Fruit fly (Drosophila melanogaster) whole organism, embryonic: ENCODE measurements around the gene CG31207.

Experiments used
- B-H2 ChIP-seq: fragments of 200-800 bp; sonication (Bioruptor generic); optimal IDR thresholded peaks from 2 replicates; lab custom pipeline; 2018; ENCODE audit warnings: missing biosample characterization, mild to moderate bottlenecking, missing genetic modification characterization
- Blimp-1 ChIP-seq: fragments of 200-800 bp; sonication (Bioruptor generic); optimal IDR thresholded peaks from 3 replicates; lab custom pipeline; 2018; ENCODE audit warnings: missing biosample characterization, missing genetic modification characterization, mild to moderate bottlenecking, moderate library complexity, missing genetic modification reagents
- CG13287 ChIP-seq: fragments of 200-800 bp; sonication (Bioruptor generic); IDR thresholded peaks from 2 replicates; pipeline ENCODE4 v1.3.6; 2022; ENCODE audit warnings: missing biosample characterization, missing genetic modification characterization; ENCODE audit not compliant: partially characterized antibody
- CG15514 ChIP-seq: fragments of 200-800 bp; sonication (Bioruptor generic); optimal IDR thresholded peaks from 3 replicates; lab custom pipeline; 2017; ENCODE audit warnings: missing biosample characterization, missing genetic modification characterization, mild to moderate bottlenecking, moderate library complexity, missing genetic modification reagents
- CG1647 ChIP-seq: fragments of 200-800 bp; sonication (Bioruptor generic); optimal IDR thresholded peaks from 3 replicates; lab custom pipeline; 2016; ENCODE audit warnings: missing biosample characterization, missing genetic modification characterization
- CG17385 ChIP-seq: fragments of 200-800 bp; sonication (Bioruptor generic); optimal IDR thresholded peaks from 3 replicates; lab custom pipeline; 2018; ENCODE audit warnings: missing biosample characterization, mild to moderate bottlenecking, missing genetic modification characterization
- CG1832 ChIP-seq: fragments of 200-800 bp; sonication (Bioruptor generic); optimal IDR thresholded peaks from 2 replicates; lab custom pipeline; 2017; ENCODE audit warnings: missing biosample characterization, mild to moderate bottlenecking, missing genetic modification characterization, inconsistent platforms
- CG18476 ChIP-seq: fragments of 200-800 bp; sonication (Bioruptor generic); optimal IDR thresholded peaks from 2 replicates; lab custom pipeline; 2016; ENCODE audit warnings: missing biosample characterization, mild to moderate bottlenecking, missing genetic modification characterization
- CG3163 ChIP-seq: fragments of 200-800 bp; sonication (Bioruptor generic); optimal IDR thresholded peaks from 3 replicates; lab custom pipeline; 2016; ENCODE audit warnings: missing biosample characterization, missing genetic modification characterization
- CG32532 ChIP-seq: fragments of 200-800 bp; sonication (Bioruptor generic); IDR thresholded peaks from 2 replicates; pipeline ENCODE4 v1.3.6; 2022; ENCODE audit warnings: missing biosample characterization, missing genetic modification characterization
- CG33213 ChIP-seq: fragments of 200-800 bp; sonication (Bioruptor generic); optimal IDR thresholded peaks from 3 replicates; lab custom pipeline; 2016; ENCODE audit warnings: missing biosample characterization, missing genetic modification characterization
- CG3838 ChIP-seq: fragments of 200-800 bp; sonication (Bioruptor generic); optimal IDR thresholded peaks from 3 replicates; lab custom pipeline; 2016; ENCODE audit warnings: missing biosample characterization, missing genetic modification characterization
- CG3847 ChIP-seq: fragments of 200-800 bp; sonication (Bioruptor generic); IDR thresholded peaks from 2 replicates; pipeline ENCODE4 v1.3.6; 2022; ENCODE audit warnings: missing biosample characterization, missing genetic modification characterization
- CG6765 ChIP-seq: fragments of 200-800 bp; sonication (Bioruptor generic); optimal IDR thresholded peaks from 3 replicates; lab custom pipeline; 2017; ENCODE audit warnings: missing biosample characterization, mild to moderate bottlenecking, missing genetic modification characterization
- CG9437 ChIP-seq: fragments of 200-800 bp; sonication (Bioruptor generic); optimal IDR thresholded peaks from 2 replicates; lab custom pipeline; 2018; ENCODE audit warnings: missing biosample characterization, mild to moderate bottlenecking, missing genetic modification characterization
- CG9609 ChIP-seq: fragments of 200-800 bp; sonication (Bioruptor generic); optimal IDR thresholded peaks from 3 replicates; lab custom pipeline; 2016; ENCODE audit warnings: missing biosample characterization, missing genetic modification characterization
- CHES-1-like ChIP-seq: fragments of 200-800 bp; sonication (Bioruptor generic); optimal IDR thresholded peaks from 2 replicates; lab custom pipeline; 2016; ENCODE audit warnings: missing biosample characterization, missing genetic modification characterization
- Chrac-16 ChIP-seq: fragments of 200-800 bp; sonication (Bioruptor generic); optimal IDR thresholded peaks from 3 replicates; lab custom pipeline; 2016; ENCODE audit warnings: missing biosample characterization, missing genetic modification characterization
- D ChIP-seq, 2 experiments: fragments of 200-800 bp in 1 of 2; fragments of >200 bp in 1 of 2; sonication (Bioruptor generic) in 1 of 2; optimal IDR thresholded peaks; 2 replicates in 1 of 2; 3 replicates in 1 of 2; lab custom pipeline; 2017; ENCODE audit warnings: mild to moderate bottlenecking in 1 of 2, missing biosample characterization in 1 of 2, missing genetic modification characterization in 1 of 2, missing genetic modification reagents in 1 of 2
- D19B ChIP-seq: fragments of 200-800 bp; sonication (Bioruptor generic); optimal IDR thresholded peaks from 2 replicates; lab custom pipeline; 2017; ENCODE audit warnings: missing biosample characterization, mild to moderate bottlenecking, missing genetic modification characterization
- Ets97D ChIP-seq: fragments of 200-800 bp; sonication (Bioruptor generic); optimal IDR thresholded peaks from 3 replicates; lab custom pipeline; 2016; ENCODE audit warnings: missing biosample characterization, missing genetic modification characterization
- H15 ChIP-seq: fragments of 200-800 bp; sonication (Bioruptor generic); IDR thresholded peaks from 3 replicates; pipeline ENCODE4 v1.3.6; 2022; ENCODE audit warnings: missing biosample characterization, missing genetic modification characterization
- HHEX ChIP-seq: fragments of 200-800 bp; sonication (Bioruptor generic); optimal IDR thresholded peaks from 3 replicates; lab custom pipeline; 2017; ENCODE audit warnings: missing biosample characterization, mild to moderate bottlenecking, missing genetic modification characterization, missing genetic modification reagents
- Lhr ChIP-seq: fragments of 200-800 bp; sonication (Bioruptor generic); optimal IDR thresholded peaks from 3 replicates; lab custom pipeline; 2017; ENCODE audit warnings: mild to moderate bottlenecking, missing biosample characterization, missing genetic modification reagents, missing genetic modification characterization
- NC2β ChIP-seq: fragments of 200-800 bp; sonication (Bioruptor generic); optimal IDR thresholded peaks from 2 replicates; lab custom pipeline; 2016; ENCODE audit warnings: missing biosample characterization, missing genetic modification characterization
- Opbp ChIP-seq: fragments of 200-800 bp; sonication (Bioruptor generic); IDR thresholded peaks from 3 replicates; pipeline ENCODE4 v1.3.6; 2022; ENCODE audit warnings: missing biosample characterization, missing genetic modification characterization; ENCODE audit not compliant: partially characterized antibody
- Sin3A ChIP-seq: fragments of >200 bp; optimal IDR thresholded peaks from 2 replicates; lab custom pipeline; 2018
- Six4 ChIP-seq: fragments of 200-800 bp; sonication (Bioruptor generic); optimal IDR thresholded peaks from 2 replicates; lab custom pipeline; 2016; ENCODE audit warnings: missing biosample characterization, missing genetic modification characterization
- Spps ChIP-seq: fragments of 200-800 bp; sonication (Bioruptor generic); optimal IDR thresholded peaks from 2 replicates; lab custom pipeline; 2018; ENCODE audit warnings: missing biosample characterization, mild to moderate bottlenecking, missing genetic modification characterization
- ac ChIP-seq: fragments of 200-800 bp; sonication (Bioruptor generic); optimal IDR thresholded peaks from 3 replicates; lab custom pipeline; 2017; ENCODE audit warnings: missing biosample characterization, mild to moderate bottlenecking, missing genetic modification characterization
- ara ChIP-seq: fragments of 200-800 bp; sonication (Bioruptor generic); IDR thresholded peaks from 2 replicates; pipeline ENCODE4 v1.3.6; 2022; ENCODE audit warnings: missing biosample characterization, missing genetic modification characterization
- br ChIP-seq: fragments of >200 bp; optimal IDR thresholded peaks from 2 replicates; lab custom pipeline; 2017
- bsh ChIP-seq, 2 experiments: fragments of 200-800 bp; sonication (Bioruptor generic); optimal IDR thresholded peaks; 2 replicates each; lab custom pipeline; 2017 to 2018; ENCODE audit warnings: mild to moderate bottlenecking in 2 of 2, missing biosample characterization in 2 of 2, missing genetic modification characterization in 2 of 2, moderate library complexity in 1 of 2
- cato ChIP-seq: fragments of 200-800 bp; sonication (Bioruptor generic); optimal IDR thresholded peaks from 2 replicates; lab custom pipeline; 2016; ENCODE audit warnings: missing biosample characterization, missing genetic modification characterization, borderline replicate concordance
- corto ChIP-seq: fragments of 200-800 bp; sonication (Bioruptor generic); optimal IDR thresholded peaks from 2 replicates; lab custom pipeline; 2016; ENCODE audit warnings: missing biosample characterization, mild to moderate bottlenecking, missing genetic modification characterization, moderate library complexity
- dati ChIP-seq: fragments of 200-800 bp; sonication (Bioruptor generic); IDR thresholded peaks from 2 replicates; pipeline ENCODE4 v1.3.6; 2022; ENCODE audit warnings: missing biosample characterization, missing genetic modification characterization
- en ChIP-seq: fragments of 200-800 bp; sonication (Bioruptor generic); optimal IDR thresholded peaks from 2 replicates; lab custom pipeline; 2016; ENCODE audit warnings: missing biosample characterization, missing genetic modification characterization
- fru ChIP-seq: fragments of >200 bp; optimal IDR thresholded peaks from 2 replicates; lab custom pipeline; 2017
- gcm2 ChIP-seq: fragments of 200-800 bp; sonication (Bioruptor generic); optimal IDR thresholded peaks from 2 replicates; lab custom pipeline; 2016; ENCODE audit warnings: missing biosample characterization, missing genetic modification characterization
- gsb ChIP-seq: fragments of 200-800 bp; sonication (Bioruptor generic); IDR thresholded peaks from 2 replicates; pipeline ENCODE4 v1.3.6; 2022; ENCODE audit warnings: missing biosample characterization, missing genetic modification characterization
- h ChIP-seq: fragments of >200 bp; optimal IDR thresholded peaks from 2 replicates; lab custom pipeline; 2017
- ham ChIP-seq: fragments of 200-800 bp; sonication (Bioruptor generic); IDR thresholded peaks from 2 replicates; pipeline ENCODE4 v1.3.6; 2022; ENCODE audit warnings: missing biosample characterization, missing genetic modification characterization
- knrl ChIP-seq: fragments of 200-800 bp; sonication (Bioruptor generic); IDR thresholded peaks from 3 replicates; pipeline ENCODE4 v1.3.6; 2022; ENCODE audit warnings: missing biosample characterization, missing genetic modification characterization; ENCODE audit not compliant: partially characterized antibody
- luna ChIP-seq: fragments of 200-800 bp; sonication (Bioruptor generic); optimal IDR thresholded peaks from 2 replicates; lab custom pipeline; 2016; ENCODE audit warnings: missing biosample characterization, missing genetic modification characterization
- maf-S ChIP-seq: fragments of 200-800 bp; sonication (Bioruptor generic); optimal IDR thresholded peaks from 2 replicates; lab custom pipeline; 2016; ENCODE audit warnings: missing biosample characterization, missing genetic modification characterization
- nau ChIP-seq: fragments of 200-800 bp; sonication (Bioruptor generic); optimal IDR thresholded peaks from 3 replicates; lab custom pipeline; 2017; ENCODE audit warnings: missing biosample characterization, mild to moderate bottlenecking, missing genetic modification characterization, missing genetic modification reagents
- nmo ChIP-seq: fragments of 200-800 bp; sonication (Bioruptor generic); optimal IDR thresholded peaks from 2 replicates; lab custom pipeline; 2018; ENCODE audit warnings: missing biosample characterization, mild to moderate bottlenecking, missing genetic modification characterization, moderate library complexity
- pzg ChIP-seq: fragments of 200-800 bp; sonication (Bioruptor generic); optimal IDR thresholded peaks from 3 replicates; lab custom pipeline; 2018; ENCODE audit warnings: missing biosample characterization, mild to moderate bottlenecking, missing genetic modification characterization, moderate library complexity
- slp2 ChIP-seq: fragments of 200-800 bp; sonication (Bioruptor generic); optimal IDR thresholded peaks from 2 replicates; lab custom pipeline; 2016; ENCODE audit warnings: missing biosample characterization, missing genetic modification characterization
- usp ChIP-seq: fragments of >200 bp; optimal IDR thresholded peaks from 2 replicates; lab custom pipeline; 2017; ENCODE audit warnings: missing biosample characterization, missing genetic modification characterization
- z ChIP-seq: fragments of 200-800 bp; sonication (Bioruptor generic); IDR thresholded peaks from 3 replicates; pipeline ENCODE4 v1.3.6; 2022; ENCODE audit warnings: missing biosample characterization, missing genetic modification characterization
- zen ChIP-seq: fragments of 200-800 bp; sonication (Bioruptor generic); optimal IDR thresholded peaks from 3 replicates; lab custom pipeline; 2018; ENCODE audit warnings: missing biosample characterization, mild to moderate bottlenecking, missing genetic modification characterization, moderate library complexity

CG31207 gene

DNA sequence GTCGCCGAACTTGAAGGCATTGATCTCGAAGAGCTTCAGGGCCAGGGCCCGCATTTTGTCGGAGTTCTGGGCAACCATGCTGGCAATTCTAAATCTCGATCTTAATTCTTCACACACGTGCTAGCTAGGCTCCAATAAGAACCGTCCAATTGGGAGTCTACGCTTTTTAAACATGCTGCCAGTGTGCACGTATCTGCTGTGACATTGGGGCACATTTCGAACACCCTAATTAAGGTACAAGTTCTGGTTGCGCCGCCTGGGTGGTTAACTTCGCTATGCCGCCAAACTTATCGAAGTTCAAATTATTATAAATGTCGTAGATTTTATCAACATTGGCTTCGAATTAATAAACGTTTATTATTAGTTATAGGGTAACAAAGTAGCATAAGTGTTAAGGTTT is 26.3 kb upstream of the CG31207 start, which contains the start of gene r-l (continued):
- no peak for TF ChIP-seq dati
- peak; percentile 17 for TF ChIP-seq B-H2 (GFP tag; lab: Kevin White, UChicago)
- peak; percentile 76 for TF ChIP-seq zen
- TF ChIP-seq Opbp, result 0 out of 3 replicates have a peak, but pooled peaks have one; percentile 12
- no peak for TF ChIP-seq gsb
- no peak for TF ChIP-seq fru (lab: Kevin White, UChicago)
- TF ChIP-seq HHEX (GFP tag; lab: Kevin White, UChicago), result no peak
- TF ChIP-seq Sin3A, result peak; percentile 61
- no peak for TF ChIP-seq CG32532 (GFP tag; lab: Robert Waterston, UW)
- TF ChIP-seq CG15514 (GFP tag; lab: Kevin White, UChicago), result peak; percentile 89
- TF ChIP-seq ac (GFP tag; lab: Kevin White, UChicago), result no peak
- no peak for TF ChIP-seq z
- TF ChIP-seq Chrac-16 (GFP tag; lab: Kevin White, UChicago), result no peak
- TF ChIP-seq CHES-1-like (GFP tag; lab: Kevin White, UChicago), result no peak
- TF ChIP-seq Six4, result no peak
- TF ChIP-seq luna (GFP tag; lab: Kevin White, UChicago), result no peak
- no peak for TF ChIP-seq usp (GFP tag; lab: Kevin White, UChicago)
- TF ChIP-seq gcm2, result no peak
- no peak for TF ChIP-seq Blimp-1 (GFP tag; lab: Kevin White, UChicago)
- TF ChIP-seq CG13287, result peak; percentile 64; the same call in 1 of the 2 replicates
- TF ChIP-seq CG9437 (GFP tag; lab: Kevin White, UChicago), result no peak
- peak; percentile 18 for TF ChIP-seq NC2β (GFP tag; lab: Kevin White, UChicago)
- TF ChIP-seq Ets97D, result peak; percentile 80
- TF ChIP-seq nmo (GFP tag; lab: Kevin White, UChicago), result peak; percentile 31
- no peak for TF ChIP-seq slp2 (GFP tag; lab: Kevin White, UChicago)
- TF ChIP-seq CG18476 (GFP tag; lab: Kevin White, UChicago), result no peak
- TF ChIP-seq D19B (GFP tag; lab: Kevin White, UChicago), result no peak
- TF ChIP-seq CG6765, result no peak
- TF ChIP-seq nau (GFP tag; lab: Kevin White, UChicago), result no peak
- TF ChIP-seq CG3163 (GFP tag; lab: Kevin White, UChicago), result no peak
- TF ChIP-seq CG3847 (GFP tag; lab: Robert Waterston, UW), result peak; percentile 64
- peak; percentile 59 for TF ChIP-seq CG33213 (GFP tag; lab: Kevin White, UChicago)
- TF ChIP-seq D (optimal IDR thresholded peaks at IDR 0.05; lab: Kevin White, UChicago), result no peak
- TF ChIP-seq D (GFP tag; optimal IDR thresholded peaks at IDR 0.05; lab: Kevin White, UChicago), result no peak
- no peak for TF ChIP-seq br (lab: Kevin White, UChicago)
- no peak for TF ChIP-seq CG17385
- TF ChIP-seq knrl (GFP tag; lab: Robert Waterston, UW), result peak; percentile 45; the same call in 1 of the 3 replicates
- TF ChIP-seq CG9609 (GFP tag; lab: Kevin White, UChicago), result no peak
- TF ChIP-seq bsh (GFP tag; optimal IDR thresholded peaks at IDR 0.05; lab: Kevin White, UChicago), result no peak
- no peak for TF ChIP-seq CG3838 (GFP tag; lab: Kevin White, UChicago)
- TF ChIP-seq cato (GFP tag; lab: Kevin White, UChicago), result no peak
- TF ChIP-seq H15 (GFP tag; lab: Robert Waterston, UW), result no peak
- no peak for TF ChIP-seq ara (GFP tag; lab: Robert Waterston, UW)
- TF ChIP-seq en, result no peak
- no peak for TF ChIP-seq h (lab: Kevin White, UChicago)
- no peak for TF ChIP-seq Spps (tag; lab: Kevin White, UChicago)
- TF ChIP-seq CG1647 (GFP tag; lab: Kevin White, UChicago), result no peak
- no peak for TF ChIP-seq ham
- TF ChIP-seq pzg (GFP tag; lab: Kevin White, UChicago), result peak; percentile 98
- TF ChIP-seq corto, result no peak
- peak; percentile 79 for TF ChIP-seq Lhr
- no peak for TF ChIP-seq CG1832
- TF ChIP-seq maf-S, result peak; percentile 18
